Worm (Caenorhabditis elegans) whole organism, young adult: ENCODE data around the gene C05C8.1.
A peak's percentile ranks its signal among the peaks of the same experiment; 100 is the strongest.

Experiments used
- B0019.2 ChIP-seq: fragments of 200-800 bp; sonication (Bioruptor generic); conservative IDR thresholded peaks from 2 replicates; pipeline ENCODE4 v1.3.6; 2022; ENCODE audit warnings: missing genetic modification reagents, missing genetic modification characterization, missing compliant biosample characterization
- F33H1.4 ChIP-seq: fragments of 200-800 bp; sonication (Bioruptor generic); IDR thresholded peaks from 2 replicates; pipeline ENCODE4 v1.3.6; 2022; ENCODE audit warnings: missing genetic modification reagents, missing genetic modification characterization, missing compliant biosample characterization
- F37B4.10 ChIP-seq: fragments of 200-800 bp; sonication (Bioruptor generic); IDR thresholded peaks from 2 replicates; pipeline ENCODE4 v1.3.6; 2022; ENCODE audit warnings: missing genetic modification characterization, missing compliant biosample characterization
- F52B5.7 ChIP-seq: sonication (generic microtip); optimal IDR thresholded peaks from 2 replicates; lab custom pipeline; 2016; ENCODE audit warnings: mild to moderate bottlenecking, missing genetic modification characterization, missing compliant biosample characterization
- F57A8.1 ChIP-seq: fragments of 200-800 bp; sonication (Bioruptor generic); optimal IDR thresholded peaks from 2 replicates; lab custom pipeline; 2018; ENCODE audit warnings: mild to moderate bottlenecking, missing genetic modification characterization, moderate library complexity, missing compliant biosample characterization
- F57C9.4 ChIP-seq: sonication (generic microtip); optimal IDR thresholded peaks from 2 replicates; lab custom pipeline; 2017; ENCODE audit warnings: mild to moderate bottlenecking, missing genetic modification characterization, missing compliant biosample characterization
- T07F8.4 ChIP-seq: sonication (generic microtip); optimal IDR thresholded peaks from 2 replicates; lab custom pipeline; 2016; ENCODE audit warnings: mild to moderate bottlenecking, missing genetic modification characterization, moderate library complexity, missing compliant biosample characterization
- Y53F4B.3 ChIP-seq: fragments of 200-800 bp; sonication (Bioruptor generic); IDR thresholded peaks from 2 replicates; pipeline ENCODE4 v1.3.6; 2022; ENCODE audit warnings: missing genetic modification reagents, missing genetic modification characterization, missing compliant biosample characterization
- Y56A3A.18 ChIP-seq: fragments of 200-800 bp; sonication (Bioruptor generic); IDR thresholded peaks from 2 replicates; pipeline ENCODE4 v1.3.6; 2022; ENCODE audit warnings: missing genetic modification reagents, missing genetic modification characterization, missing compliant biosample characterization
- ama-1 ChIP-seq, 3 experiments: fragments of 150-350 bp in 1 of 3; sonication (generic microtip) in 2 of 3; optimal IDR thresholded peaks; 2 replicates each; lab custom pipeline; 2014 to 2018; ENCODE audit warnings: missing biosample characterization in 2 of 3, missing genetic modification characterization in 2 of 3, missing genetic modification reagents in 2 of 3
- atf-7 ChIP-seq: sonication (generic microtip); optimal IDR thresholded peaks from 2 replicates; lab custom pipeline; 2017; ENCODE audit warnings: mild to moderate bottlenecking, missing genetic modification characterization, missing compliant biosample characterization
- cebp-1 ChIP-seq, 2 experiments: fragments of 200-800 bp in 1 of 2; sonication (Bioruptor generic) in 1 of 2; sonication (generic microtip) in 1 of 2; IDR thresholded peaks in 1 of 2; optimal IDR thresholded peaks in 1 of 2; 2 replicates each; pipeline versions ENCODE4 v1.3.6 to Lab custom; 2017 to 2022; ENCODE audit warnings: missing compliant biosample characterization in 2 of 2, missing genetic modification characterization in 2 of 2, mild to moderate bottlenecking in 1 of 2, missing genetic modification reagents in 1 of 2, moderate library complexity in 1 of 2
- cebp-2 ChIP-seq: fragments of 200-800 bp; sonication (Bioruptor generic); IDR thresholded peaks from 2 replicates; pipeline ENCODE4 v1.3.6; 2022; ENCODE audit warnings: missing genetic modification characterization, missing compliant biosample characterization
- ceh-27 ChIP-seq: fragments of 200-800 bp; sonication (Bioruptor generic); optimal IDR thresholded peaks from 2 replicates; lab custom pipeline; 2018; ENCODE audit warnings: mild to moderate bottlenecking, missing genetic modification characterization, moderate library complexity, missing compliant biosample characterization
- dox-1 ChIP-seq: fragments of 200-800 bp; sonication (Bioruptor generic); IDR thresholded peaks from 2 replicates; pipeline ENCODE4 v1.3.6; 2022; ENCODE audit warnings: missing genetic modification reagents, missing genetic modification characterization, missing compliant biosample characterization
- dpff-1 ChIP-seq: sonication (generic microtip); optimal IDR thresholded peaks from 2 replicates; lab custom pipeline; 2017; ENCODE audit warnings: mild to moderate bottlenecking, missing genetic modification characterization, missing compliant biosample characterization
- efl-1 ChIP-seq: fragments of 150-350 bp; optimal IDR thresholded peaks from 2 replicates; lab custom pipeline; 2014; ENCODE audit warnings: missing biosample characterization, missing genetic modification reagents, missing genetic modification characterization
- ekl-4 ChIP-seq: fragments of 200-800 bp; sonication (Bioruptor generic); IDR thresholded peaks from 2 replicates; pipeline ENCODE4 v1.3.6; 2022; ENCODE audit warnings: missing genetic modification reagents, missing genetic modification characterization, missing compliant biosample characterization
- hsf-1 ChIP-seq: fragments of 200-800 bp; sonication (Bioruptor generic); IDR thresholded peaks from 2 replicates; pipeline ENCODE4 v1.3.6; 2022; ENCODE audit warnings: missing genetic modification reagents, missing genetic modification characterization, missing compliant biosample characterization
- let-526 ChIP-seq: fragments of 200-800 bp; sonication (Bioruptor generic); IDR thresholded peaks from 2 replicates; pipeline ENCODE4 v1.3.6; 2022; ENCODE audit warnings: missing genetic modification reagents, missing genetic modification characterization, missing compliant biosample characterization
- lin-40 ChIP-seq: sonication (generic microtip); optimal IDR thresholded peaks from 2 replicates; lab custom pipeline; 2016; ENCODE audit warnings: missing genetic modification characterization, mild to moderate bottlenecking, missing compliant biosample characterization, missing genotype, missing genetic modification reagents
- madf-6 ChIP-seq: fragments of 200-800 bp; sonication (Bioruptor generic); IDR thresholded peaks from 2 replicates; pipeline ENCODE4 v1.3.6; 2022; ENCODE audit warnings: missing genetic modification reagents, missing genetic modification characterization, missing compliant biosample characterization
- madf-8 ChIP-seq: fragments of 200-800 bp; sonication (Bioruptor generic); conservative IDR thresholded peaks from 2 replicates; pipeline ENCODE4 v1.3.6; 2022; ENCODE audit warnings: missing genetic modification reagents, missing genetic modification characterization, missing compliant biosample characterization
- mcd-1 ChIP-seq: fragments of 200-800 bp; sonication (Bioruptor generic); IDR thresholded peaks from 2 replicates; pipeline ENCODE4 v1.3.6; 2022; ENCODE audit warnings: missing genetic modification reagents, missing genetic modification characterization, missing compliant biosample characterization
- mel-28 ChIP-seq: sonication (generic microtip); optimal IDR thresholded peaks from 2 replicates; lab custom pipeline; 2016; ENCODE audit warnings: borderline replicate concordance, mild to moderate bottlenecking, missing genetic modification characterization, missing compliant biosample characterization
- nfya-1 ChIP-seq: sonication (generic microtip); optimal IDR thresholded peaks from 2 replicates; lab custom pipeline; 2017; ENCODE audit warnings: antibody characterized with exemption, missing compliant biosample characterization, missing genetic modification characterization, borderline replicate concordance; ENCODE audit not compliant: insufficient read depth
- sea-2 ChIP-seq: fragments of 200-800 bp; sonication (Bioruptor generic); IDR thresholded peaks from 2 replicates; pipeline ENCODE4 v1.3.6; 2022; ENCODE audit warnings: missing genetic modification characterization, missing compliant biosample characterization
- somi-1 ChIP-seq: fragments of 200-800 bp; sonication (Bioruptor generic); optimal IDR thresholded peaks from 2 replicates; lab custom pipeline; 2018; ENCODE audit warnings: mild to moderate bottlenecking, missing genetic modification characterization, missing compliant biosample characterization
- unc-62 ChIP-seq: fragments of 150-350 bp; optimal IDR thresholded peaks from 2 replicates; lab custom pipeline; 2014; ENCODE audit warnings: missing biosample characterization, missing genetic modification reagents, missing genetic modification characterization
- zfh-2 ChIP-seq: fragments of 200-800 bp; sonication (Bioruptor generic); conservative IDR thresholded peaks from 2 replicates; pipeline ENCODE4 v1.3.6; 2022; ENCODE audit warnings: missing genetic modification reagents, missing genetic modification characterization, missing compliant biosample characterization
- zim-3 ChIP-seq: sonication (generic microtip); optimal IDR thresholded peaks from 2 replicates; lab custom pipeline; 2017; ENCODE audit warnings: mild to moderate bottlenecking, missing genetic modification characterization, moderate library complexity, missing compliant biosample characterization

C05C8.1 gene

ce11 chrV:7201353-7201752, 38.2 kb upstream of the C05C8.1 start (continued):
- TF ChIP-seq sea-2 (GFP tag; lab: Robert Waterston, UW), result no peak

- TF ChIP-seq T07F8.4 (tag; lab: Kevin White, UChicago) (no peak), F37B4.10 (GFP tag; lab: Robert Waterston, UW) (no peak), F57C9.4 (tag; lab: Kevin White, UChicago) (no peak), cebp-2 (no peak)
Measured at ce11 chrV:7209001-7209400, 30.6 kb upstream of the C05C8.1 start.

ce11 chrV:7214802-7215201, 24.8 kb upstream of the C05C8.1 start, which contains the start of gene soap-1:
Gene soap-1, minus strand, starts transcription at chrV:7214902.
- no peak for TF ChIP-seq efl-1 (GFP tag; lab: Kevin White, UChicago)
- no peak for TF ChIP-seq Y53F4B.3 (GFP tag; lab: Robert Waterston, UW)
- TF ChIP-seq ekl-4, result no peak
- TF ChIP-seq F37B4.10 (GFP tag; lab: Robert Waterston, UW), result no peak
- no peak for TF ChIP-seq ama-1 (optimal IDR thresholded peaks at IDR 0.05; lab: Kevin White, UChicago)
- no peak for TF ChIP-seq ama-1 (GFP tag; optimal IDR thresholded peaks at IDR 0.05; lab: Kevin White, UChicago)
- TF ChIP-seq madf-8 (GFP tag; lab: Robert Waterston, UW), result no peak
- TF ChIP-seq atf-7 (tag; lab: Kevin White, UChicago), result no peak
- no peak for TF ChIP-seq dpff-1 (tag; lab: Kevin White, UChicago)
- no peak for TF ChIP-seq Y56A3A.18 (GFP tag; lab: Robert Waterston, UW)
- no peak for TF ChIP-seq F33H1.4 (GFP tag; lab: Robert Waterston, UW)
- TF ChIP-seq F52B5.7 (tag; lab: Kevin White, UChicago), result no peak
- TF ChIP-seq nfya-1 (tag; lab: Kevin White, UChicago), result no peak
- no peak for TF ChIP-seq ceh-27 (GFP tag; lab: Kevin White, UChicago)
- TF ChIP-seq somi-1, result no peak
- TF ChIP-seq unc-62 (GFP tag; lab: Kevin White, UChicago), result no peak
- no peak for TF ChIP-seq F57A8.1 (GFP tag; lab: Kevin White, UChicago)
- TF ChIP-seq madf-6 (GFP tag; lab: Robert Waterston, UW), result no peak
- no peak for TF ChIP-seq sea-2 (GFP tag; lab: Robert Waterston, UW)
- no peak for TF ChIP-seq mcd-1 (GFP tag; lab: Robert Waterston, UW)
- no peak for TF ChIP-seq dox-1 (GFP tag; lab: Robert Waterston, UW)
- TF ChIP-seq, all 124 proteins: peak for 0

- TF ChIP-seq cebp-1 (GFP tag; IDR thresholded peaks at IDR 0.05; lab: Robert Waterston, UW) (no peak), cebp-1 (tag; optimal IDR thresholded peaks at IDR 0.05; lab: Kevin White, UChicago) (peak; percentile 16), zfh-2 (GFP tag; lab: Robert Waterston, UW) (peak; percentile 71), hsf-1 (GFP tag; lab: Robert Waterston, UW) (0 out of 2 replicates have a peak, but pooled peaks have one; percentile 22), dox-1 (GFP tag; lab: Robert Waterston, UW) (peak; percentile 8; the same call in 1 of the 2 replicates), zim-3 (tag; lab: Kevin White, UChicago) (no peak)
Measured at ce11 chrV:7216016-7216415, 23.6 kb upstream of the C05C8.1 start.

- TF ChIP-seq lin-40 (tag; lab: Kevin White, UChicago) (no peak), cebp-2 (no peak), cebp-1 (GFP tag; IDR thresholded peaks at IDR 0.05; lab: Robert Waterston, UW) (no peak), cebp-1 (tag; optimal IDR thresholded peaks at IDR 0.05; lab: Kevin White, UChicago) (no peak), let-526 (no peak), B0019.2 (GFP tag; lab: Robert Waterston, UW) (no peak), mel-28 (tag; lab: Kevin White, UChicago) (no peak)
Measured at ce11 chrV:7218988-7219387, 20.6 kb upstream of the C05C8.1 start, which contains the start of gene C13F10.5. Gene C13F10.5, minus strand, starts transcription at chrV:7219088.
